Fruit fly (Drosophila melanogaster) whole organism, wandering third instar larva: ENCODE data around the gene ovm.

Source experiments
- CG32264 ChIP-seq: fragments of 200-800 bp; sonication (Bioruptor generic); optimal IDR thresholded peaks from 2 replicates; lab custom pipeline; 2016; ENCODE audit warnings: missing biosample characterization, missing genetic modification characterization
- Hr78 ChIP-seq: fragments of >200 bp; optimal IDR thresholded peaks from 2 replicates; lab custom pipeline; 2017; ENCODE audit warnings: missing biosample characterization, missing genetic modification characterization
- Mio ChIP-seq: sonication (Bioruptor generic); optimal IDR thresholded peaks from 2 replicates; lab custom pipeline; 2016; ENCODE audit warnings: missing biosample characterization, missing genetic modification characterization
- N ChIP-seq: fragments of >200 bp; optimal IDR thresholded peaks from 2 replicates; lab custom pipeline; 2018; ENCODE audit warnings: missing biosample characterization, missing external identifiers, missing genetic modification characterization
- jim ChIP-seq: fragments of 175-275, 200-325 bp; sonication (Bioruptor generic); optimal IDR thresholded peaks from 2 replicates; lab custom pipeline; 2016; ENCODE audit warnings: missing biosample characterization, mild to moderate bottlenecking, missing genetic modification characterization

DNA sequence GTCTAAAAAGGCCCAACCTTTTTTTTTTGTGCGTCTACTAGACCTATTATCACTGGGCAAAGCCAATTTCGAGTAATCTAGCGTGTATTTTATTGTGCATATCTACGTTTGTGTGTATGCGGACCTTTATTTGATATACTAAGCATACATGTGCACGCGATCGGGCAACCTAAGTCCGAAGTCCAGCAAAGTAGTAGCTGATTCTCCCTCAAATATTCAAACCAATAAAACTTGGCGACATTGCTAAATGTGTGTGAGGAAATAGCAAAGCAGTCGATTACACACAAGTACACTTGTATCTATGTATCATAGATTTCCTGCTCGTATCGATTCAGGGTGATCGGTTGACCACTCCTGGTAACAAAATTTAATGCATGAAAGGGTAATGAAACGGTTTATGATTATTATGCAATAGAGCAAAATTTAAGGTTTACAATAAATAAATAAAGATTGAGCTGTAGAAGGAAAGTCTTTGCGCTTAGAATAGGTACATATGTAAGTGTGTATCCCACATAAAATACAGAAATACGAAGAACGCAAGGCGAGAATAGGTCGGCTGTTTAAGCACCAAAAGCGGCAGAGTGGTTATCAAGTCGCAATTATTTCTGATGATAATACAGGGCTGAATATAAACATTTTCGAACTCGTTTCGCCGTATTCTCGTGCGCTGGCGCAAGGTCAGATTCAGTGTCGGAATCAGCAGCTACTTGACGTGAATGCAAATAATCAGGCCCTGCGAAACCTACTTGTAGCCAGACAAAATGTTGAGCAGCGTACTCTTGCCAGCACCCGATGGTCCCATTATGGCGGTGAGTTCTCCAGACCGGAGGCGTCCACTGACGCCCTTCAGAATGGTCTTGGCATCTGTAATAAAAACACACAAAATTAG, 15.2 kb downstream of the ovm start:
- TF ChIP-seq Mio (GFP tag; lab: Kevin White, UChicago) (no peak), CG32264 (GFP tag; lab: Kevin White, UChicago) (no peak), N (no peak), jim (GFP tag; lab: Kevin White, UChicago) (no peak), Hr78 (no peak)
